Worm (Caenorhabditis elegans): ENCODE results near the gene hmg-12.
A peak's percentile ranks its signal among the peaks of the same experiment; 100 is the strongest.

The hmg-12 gene

DNA sequence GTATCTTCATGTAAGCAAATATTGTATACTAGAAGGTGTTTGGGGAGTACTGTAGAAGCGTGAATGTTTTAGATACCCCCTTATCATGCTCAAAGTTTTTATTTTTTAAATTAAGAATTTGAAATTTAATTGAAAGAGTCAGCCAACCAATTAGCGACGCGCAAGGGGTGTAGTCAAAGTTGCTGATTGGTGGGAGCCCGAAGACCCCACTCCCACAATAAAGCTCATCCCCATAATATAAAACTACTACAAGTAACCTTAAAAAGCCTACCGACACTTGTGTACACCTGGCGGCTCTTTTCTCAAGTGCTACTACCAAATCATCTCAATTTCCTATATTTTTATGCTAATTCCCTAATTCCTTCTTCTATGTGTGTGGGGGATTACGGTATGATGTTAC lies 16.6 kb upstream of the hmg-12 start:
- TF ChIP-seq nhr-76 (tag; optimal IDR thresholded peaks at IDR 0.05) (no peak), aha-1 (tag) (peak; percentile 89)

ce11 chrII:11901110-11901509 lies 15.2 kb upstream of the hmg-12 start, which contains the start of gene vab-23:
Gene vab-23 (minus strand): TSS chrII:11901210.
- TF ChIP-seq nhr-41 (GFP tag; IDR thresholded peaks at IDR 0.05): no peak
- no peak for TF ChIP-seq ztf-7 (tag; optimal IDR thresholded peaks at IDR 0.05)
- TF ChIP-seq ama-1 (optimal IDR thresholded peaks at IDR 0.05): no peak
- TF ChIP-seq duxl-1 (tag; optimal IDR thresholded peaks at IDR 0.05; ENCODE audit: poor library complexity): no peak
- no peak for TF ChIP-seq dpl-1 (GFP tag; optimal IDR thresholded peaks at IDR 0.05)
- no peak for TF ChIP-seq ceh-82 (tag; optimal IDR thresholded peaks at IDR 0.05)
- no peak for TF ChIP-seq zag-1 (tag; optimal IDR thresholded peaks at IDR 0.05)

ce11 chrII:11902203-11902602 lies 14.1 kb upstream of the hmg-12 start:
- TF ChIP-seq unc-39 (tag; optimal IDR thresholded peaks at IDR 0.05): no peak
- no peak for TF ChIP-seq nhr-77 (tag; optimal IDR thresholded peaks at IDR 0.05)
- no peak for TF ChIP-seq daf-19 (GFP tag; conservative IDR thresholded peaks at IDR 0.05)
- TF ChIP-seq lin-15B (tag; optimal IDR thresholded peaks at IDR 0.05): no peak
- TF ChIP-seq nhr-237 (tag; optimal IDR thresholded peaks at IDR 0.05): no peak
- no peak for TF ChIP-seq sdz-12 (GFP tag; optimal IDR thresholded peaks at IDR 0.05)
- no peak for TF ChIP-seq fkh-10 (GFP tag; optimal IDR thresholded peaks at IDR 0.05)
- TF ChIP-seq ama-1 (optimal IDR thresholded peaks at IDR 0.05): no peak
- no peak for TF ChIP-seq tra-1 (GFP tag; IDR thresholded peaks at IDR 0.05)
- TF ChIP-seq nhr-76 (tag; optimal IDR thresholded peaks at IDR 0.05): no peak
- TF ChIP-seq snpc-4 (tag; optimal IDR thresholded peaks at IDR 0.05): no peak
- no peak for TF ChIP-seq snpc-1.2 (GFP tag; IDR thresholded peaks at IDR 0.05)
- no peak for TF ChIP-seq ztf-7 (tag; optimal IDR thresholded peaks at IDR 0.05)
- no peak for TF ChIP-seq madf-9 (GFP tag; conservative IDR thresholded peaks at IDR 0.05)
- TF ChIP-seq egl-27 (tag; optimal IDR thresholded peaks at IDR 0.05): no peak
- no peak for TF ChIP-seq lin-39 (tag; optimal IDR thresholded peaks at IDR 0.05)

DNA sequence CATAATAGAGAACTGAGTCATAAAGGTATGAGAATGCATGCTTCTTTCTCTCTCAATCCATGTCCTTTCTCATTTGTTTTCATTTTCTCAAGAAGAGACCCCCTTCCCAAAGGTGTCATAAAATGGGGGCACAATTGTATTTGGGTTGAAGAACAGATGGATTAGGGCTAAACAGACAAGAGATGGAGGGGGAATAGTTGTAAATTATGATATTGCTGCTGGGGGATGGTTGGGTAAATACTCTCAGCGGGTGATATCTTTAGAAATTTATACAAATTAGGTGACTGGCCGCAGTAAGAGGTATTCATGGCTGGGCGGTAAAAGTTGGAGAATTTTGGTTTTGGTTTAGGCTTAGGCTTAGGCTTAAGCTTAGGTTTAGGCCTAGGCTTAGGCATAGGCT lies 11.3 kb upstream of the hmg-12 start:
- no peak for TF ChIP-seq ceh-82 (tag; optimal IDR thresholded peaks at IDR 0.05)
- TF ChIP-seq unc-62 (GFP tag; optimal IDR thresholded peaks at IDR 0.05 in 1 of 2): peak in 1 of 2 experiments; percentile 59
- no peak for TF ChIP-seq unc-62 (tag; optimal IDR thresholded peaks at IDR 0.05)

DNA sequence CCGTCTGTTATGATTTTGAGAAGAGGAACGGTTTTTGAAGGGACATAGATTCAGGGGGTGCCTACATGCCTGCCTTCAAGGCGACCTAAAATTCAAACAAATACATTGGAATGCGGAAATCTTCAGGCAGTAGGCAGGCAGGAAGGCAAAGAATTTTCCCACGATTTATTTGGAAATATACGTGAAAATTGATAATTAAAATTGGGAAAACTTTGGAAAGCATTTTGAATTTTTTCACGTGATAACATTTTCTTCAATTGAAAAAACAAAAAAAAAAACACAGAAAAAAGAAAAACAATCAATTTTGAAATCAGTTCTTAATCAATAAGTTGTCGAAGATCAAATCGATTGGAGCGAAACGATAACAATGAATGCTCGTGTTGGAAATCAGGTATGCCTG lies 10.1 kb upstream of the hmg-12 start, which contains the start of gene ZK930.4:
Gene ZK930.4, plus strand, starts transcription at position 301 of the 400 bp plus-strand sequence.
- TF ChIP-seq dpl-1 (GFP tag; optimal IDR thresholded peaks at IDR 0.05) (no peak), sdz-12 (GFP tag; optimal IDR thresholded peaks at IDR 0.05) (no peak), dmd-8 (GFP tag; IDR thresholded peaks at IDR 0.05) (no peak), pha-4 (GFP tag; IDR thresholded peaks at IDR 0.05) (no peak), pha-4 (tag; optimal IDR thresholded peaks at IDR 0.05) (no peak)

DNA sequence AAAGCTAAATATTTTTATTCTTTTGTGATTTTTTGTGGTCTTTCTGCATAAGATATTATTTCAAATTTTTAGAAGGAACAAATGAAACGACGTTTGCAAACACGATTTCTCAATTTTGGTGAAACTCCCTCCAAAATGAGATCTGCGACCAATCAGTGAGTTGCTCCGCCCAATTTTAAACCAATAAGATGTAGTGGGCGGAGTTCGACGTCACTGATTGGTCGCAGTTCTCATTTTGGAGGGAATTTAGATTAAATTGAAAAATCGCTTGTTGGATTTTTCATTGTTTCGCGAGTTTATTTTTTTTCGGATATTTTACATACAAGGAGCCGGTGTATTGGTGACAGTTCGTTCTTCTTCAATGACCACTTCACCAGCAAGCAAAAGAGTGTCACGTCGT lies 5.7 kb upstream of the hmg-12 start:
- no peak for TF ChIP-seq spr-1 (tag; optimal IDR thresholded peaks at IDR 0.05)
- no peak for TF ChIP-seq Y5F2A.4 (GFP tag; optimal IDR thresholded peaks at IDR 0.05)
- TF ChIP-seq set-16 (GFP tag; IDR thresholded peaks at IDR 0.05): no peak

DNA sequence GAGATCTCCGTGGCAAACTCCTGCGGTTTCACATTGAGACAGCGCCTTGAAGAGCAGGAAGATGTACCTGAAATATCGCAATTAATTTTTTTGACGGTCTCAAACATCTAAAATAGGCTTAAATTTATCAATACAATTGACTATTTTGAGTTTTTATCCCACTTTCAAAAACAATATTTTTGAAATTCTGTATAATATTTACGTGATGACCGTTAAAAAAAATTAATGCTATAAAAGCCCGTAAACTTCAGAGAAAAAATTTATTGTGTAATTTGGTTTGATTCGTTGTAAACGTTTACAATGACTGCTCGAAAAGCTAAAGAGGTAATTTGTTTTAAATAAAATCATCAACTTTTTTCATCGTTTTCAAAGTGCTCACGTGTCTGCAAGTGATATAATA lies 2.0 kb upstream of the hmg-12 start, which contains the start of gene ZK930.7:
Gene ZK930.7, plus strand, starts transcription at position 301 of the 400 bp plus-strand sequence.
- no peak for TF ChIP-seq zip-2 (tag; optimal IDR thresholded peaks at IDR 0.05)
- peak; percentile 42 for TF ChIP-seq aha-1 (tag)
- no peak for TF ChIP-seq cey-2 (tag; optimal IDR thresholded peaks at IDR 0.05; ENCODE audit: borderline replicate concordance, insufficient read depth)

Data from whole organism, L4 larva.